Worm (Caenorhabditis elegans): Measurements from ENCODE around the gene T24B8.3.
"Not testable (repeated sequence)": the region's sequence is repeated elsewhere in the genome, so short reads cannot be mapped to it uniquely, and the experiment has no call there.

The T24B8.3 gene

DNA sequence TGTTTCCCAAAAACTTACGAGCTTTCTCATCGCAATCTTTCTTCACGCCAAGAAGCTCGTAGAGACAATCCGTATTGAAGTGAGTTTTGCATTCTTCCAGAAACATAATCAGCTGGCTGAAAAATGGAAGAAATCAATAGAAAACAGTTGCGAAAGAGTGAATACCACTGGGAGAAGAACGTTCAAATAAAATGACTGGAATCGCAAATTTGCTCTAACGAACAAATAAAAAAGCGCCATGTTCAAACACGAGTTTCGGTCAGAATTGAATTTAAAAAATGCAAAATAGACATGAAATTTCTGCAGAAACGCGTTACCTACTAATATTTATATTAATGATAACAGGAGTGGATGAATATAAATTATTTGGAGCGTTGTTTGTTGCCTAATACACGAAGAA, 47.5 kb upstream of the T24B8.3 start, which contains the start of gene dnj-23 (continued):
- TF ChIP-seq dmd-8 (GFP tag; IDR thresholded peaks at IDR 0.05), result no peak
- peak in 1 of 2 experiments; percentile 36 for TF ChIP-seq lsy-2 (tag; optimal IDR thresholded peaks at IDR 0.05)
- TF ChIP-seq lim-7 (GFP tag; IDR thresholded peaks at IDR 0.05), result no peak
- no peak for TF ChIP-seq D1046.2 (GFP tag; IDR thresholded peaks at IDR 0.05)
- TF ChIP-seq dpl-1 (GFP tag; optimal IDR thresholded peaks at IDR 0.05), result peak; percentile 74
- TF ChIP-seq mdt-29 (GFP tag; IDR thresholded peaks at IDR 0.05), result no peak
- TF ChIP-seq ceh-28 (tag; optimal IDR thresholded peaks at IDR 0.05), result no peak
- TF ChIP-seq aha-1 (tag), result peak; percentile 85
- TF ChIP-seq dve-1 (tag; optimal IDR thresholded peaks at IDR 0.05; ENCODE audit: insufficient read depth), result no peak
- TF ChIP-seq hmg-1.1 (GFP tag; IDR thresholded peaks at IDR 0.05), result no peak
- peak; percentile 51 for TF ChIP-seq T20F7.1 (GFP tag; optimal IDR thresholded peaks at IDR 0.05)
- no peak for TF ChIP-seq skn-1 (tag; optimal IDR thresholded peaks at IDR 0.05)
- TF ChIP-seq dmd-6 (GFP tag; IDR thresholded peaks at IDR 0.05), result no peak
- no peak for TF ChIP-seq spr-1 (tag; optimal IDR thresholded peaks at IDR 0.05)
- no peak for TF ChIP-seq zip-11 (GFP tag; IDR thresholded peaks at IDR 0.05)
- TF ChIP-seq rbr-2 (tag; optimal IDR thresholded peaks at IDR 0.05), result no peak
- no peak for TF ChIP-seq vab-7 (GFP tag; IDR thresholded peaks at IDR 0.05)
- TF ChIP-seq nhr-111 (GFP tag; optimal IDR thresholded peaks at IDR 0.05), result no peak
- TF ChIP-seq duxl-1 (tag; optimal IDR thresholded peaks at IDR 0.05; ENCODE audit: poor library complexity), result no peak
- TF ChIP-seq sdz-12 (GFP tag; optimal IDR thresholded peaks at IDR 0.05), result no peak
- no peak for TF ChIP-seq nhr-48 (tag; optimal IDR thresholded peaks at IDR 0.05)
- no peak for TF ChIP-seq F10B5.3 (tag; optimal IDR thresholded peaks at IDR 0.05)
- TF ChIP-seq nhr-11 (tag; optimal IDR thresholded peaks at IDR 0.05), result no peak
- no peak for TF ChIP-seq dmd-9 (GFP tag; IDR thresholded peaks at IDR 0.05)
- TF ChIP-seq lin-15B (tag; optimal IDR thresholded peaks at IDR 0.05), result no peak
- no peak for TF ChIP-seq zfp-2 (tag; optimal IDR thresholded peaks at IDR 0.05)

DNA sequence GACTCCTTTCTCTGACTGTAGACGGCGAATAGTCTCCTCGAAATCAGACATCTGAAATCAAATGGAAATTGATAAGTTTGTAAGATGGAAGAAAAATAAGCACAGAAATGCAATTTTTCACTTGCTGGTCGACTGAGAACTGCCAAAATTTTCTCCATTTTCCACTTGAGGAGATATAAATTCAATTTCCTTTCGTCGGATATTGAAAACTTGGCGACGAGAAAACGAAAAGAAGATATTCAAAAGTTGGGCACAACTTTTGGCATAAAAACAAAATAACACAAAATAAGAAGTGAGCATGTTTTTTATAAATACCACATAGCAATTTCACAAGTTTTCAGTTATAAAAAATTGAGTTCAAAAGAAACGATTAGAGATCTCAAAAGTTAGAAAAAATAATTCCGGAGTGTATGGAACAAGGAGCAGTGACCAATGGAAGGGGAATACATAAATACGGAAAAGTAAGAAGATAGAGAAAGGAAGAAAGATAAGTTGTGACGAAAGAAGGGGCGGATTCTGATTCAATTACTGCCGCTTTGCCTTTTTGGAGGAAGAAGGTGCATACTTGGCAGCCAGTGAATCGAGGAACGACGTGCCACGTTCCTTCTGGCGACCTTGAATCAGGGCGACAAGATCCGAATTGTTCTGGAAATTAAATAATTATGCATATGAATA, 46.3 kb upstream of the T24B8.3 start, which contains the start of gene dyrb-1:
TSS of gene dyrb-1 (minus strand) at position 51 of the 675 bp plus-strand sequence.
- no peak for TF ChIP-seq ztf-7 (tag; optimal IDR thresholded peaks at IDR 0.05)
- no peak for TF ChIP-seq F49E8.2 (tag; optimal IDR thresholded peaks at IDR 0.05; ENCODE audit: borderline replicate concordance)
- no peak for TF ChIP-seq F37D6.2 (tag; optimal IDR thresholded peaks at IDR 0.05)

DNA sequence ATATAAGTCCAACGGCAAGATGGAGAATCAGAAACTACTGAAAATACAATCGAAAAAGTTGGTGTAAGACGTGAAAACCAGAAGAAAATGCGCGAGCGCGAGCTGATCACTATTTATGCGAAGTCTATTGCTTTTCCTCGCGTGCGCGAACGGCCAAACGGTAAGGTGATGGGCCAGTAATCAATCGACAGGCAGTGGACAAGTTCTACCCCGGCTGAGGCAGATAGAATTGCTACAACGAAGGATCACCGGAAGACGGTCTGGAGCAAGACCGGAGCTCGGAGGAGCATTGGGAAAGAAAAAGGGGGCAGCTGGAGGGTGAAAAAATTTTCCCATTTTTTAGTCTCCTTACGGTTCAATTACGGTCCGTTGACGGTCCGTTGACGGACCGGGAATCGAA, 41.7 kb upstream of the T24B8.3 start:
- peak; percentile 91 for TF ChIP-seq arid-1 (GFP tag; conservative IDR thresholded peaks at IDR 0.05)
- TF ChIP-seq tra-1 (GFP tag; IDR thresholded peaks at IDR 0.05), result peak; percentile 85; the same call in 1 of the 2 replicates
- TF ChIP-seq snpc-1.2 (GFP tag; IDR thresholded peaks at IDR 0.05), result peak; percentile 91
- peak; percentile 72 for TF ChIP-seq dmd-9 (GFP tag; IDR thresholded peaks at IDR 0.05)
- peak; percentile 74 for TF ChIP-seq nhr-41 (GFP tag; IDR thresholded peaks at IDR 0.05)
- peak; percentile 37 for TF ChIP-seq dmd-6 (GFP tag; IDR thresholded peaks at IDR 0.05)
- TF ChIP-seq vab-7 (GFP tag; IDR thresholded peaks at IDR 0.05), result peak; percentile 81
- TF ChIP-seq mxl-2 (GFP tag; conservative IDR thresholded peaks at IDR 0.05), result 0 out of 2 replicates have a peak, but pooled peaks have one; percentile 17
- peak; percentile 96 for TF ChIP-seq egl-43 (GFP tag; IDR thresholded peaks at IDR 0.05)
- TF ChIP-seq pha-4 (GFP tag; IDR thresholded peaks at IDR 0.05), result peak; percentile 89
- TF ChIP-seq pha-4 (tag; optimal IDR thresholded peaks at IDR 0.05), result not testable (repeated sequence)
- TF ChIP-seq saeg-2 (GFP tag; IDR thresholded peaks at IDR 0.05), result 0 out of 2 replicates have a peak, but pooled peaks have one; percentile 54
- peak; percentile 92 for TF ChIP-seq lim-7 (GFP tag; IDR thresholded peaks at IDR 0.05)
- peak; percentile 87 for TF ChIP-seq lin-1 (GFP tag; IDR thresholded peaks at IDR 0.05)
- peak; percentile 78 for TF ChIP-seq nhr-42 (GFP tag; IDR thresholded peaks at IDR 0.05)
- TF ChIP-seq ceh-44 (GFP tag; IDR thresholded peaks at IDR 0.05), result peak; percentile 60; the same call in 1 of the 2 replicates
- TF ChIP-seq mdt-29 (GFP tag; IDR thresholded peaks at IDR 0.05), result peak; percentile 53; the same call in 1 of the 2 replicates
- TF ChIP-seq hmg-1.1 (GFP tag; IDR thresholded peaks at IDR 0.05), result peak; percentile 20; the same call in 1 of the 2 replicates
- peak; percentile 97 for TF ChIP-seq dmd-8 (GFP tag; IDR thresholded peaks at IDR 0.05)
- peak; percentile 82 for TF ChIP-seq T26A8.4 (GFP tag; IDR thresholded peaks at IDR 0.05)
- peak; percentile 75 for TF ChIP-seq php-3 (GFP tag; IDR thresholded peaks at IDR 0.05)
- peak; percentile 36; the same call in 1 of the 2 replicates for TF ChIP-seq ceh-20 (GFP tag; IDR thresholded peaks at IDR 0.05)
- peak; percentile 86 for TF ChIP-seq D1046.2 (GFP tag; IDR thresholded peaks at IDR 0.05)
- peak; percentile 84 for TF ChIP-seq lin-38 (GFP tag; IDR thresholded peaks at IDR 0.05)
- TF ChIP-seq ZK337.2 (GFP tag; IDR thresholded peaks at IDR 0.05), result 0 out of 2 replicates have a peak, but pooled peaks have one; percentile 41
